Fruit fly (Drosophila melanogaster) whole organism, adult: ENCODE results near the gene CG34327.

Experiments
- CG14711 ChIP-seq: fragments of 200-800 bp; sonication (Bioruptor generic); optimal IDR thresholded peaks from 2 replicates; lab custom pipeline; 2018; ENCODE audit warnings: missing biosample characterization, mild to moderate bottlenecking, missing genetic modification characterization, moderate library complexity
- CG1620 ChIP-seq: fragments of 200-800 bp; sonication (Bioruptor generic); optimal IDR thresholded peaks from 2 replicates; lab custom pipeline; 2016; ENCODE audit warnings: missing biosample characterization, missing genetic modification characterization
- CG33017 ChIP-seq: fragments of 200-800 bp; sonication (Bioruptor generic); optimal IDR thresholded peaks from 2 replicates; lab custom pipeline; 2018; ENCODE audit warnings: missing biosample characterization, mild to moderate bottlenecking, missing genetic modification characterization, moderate library complexity
- CG5204 ChIP-seq: fragments of 200-800 bp; sonication (Bioruptor generic); optimal IDR thresholded peaks from 2 replicates; lab custom pipeline; 2016; ENCODE audit warnings: missing biosample characterization, missing genetic modification characterization
- Crg-1 ChIP-seq: fragments of 200-800 bp; sonication (Bioruptor generic); optimal IDR thresholded peaks from 2 replicates; lab custom pipeline; 2016; ENCODE audit warnings: missing biosample characterization, missing genetic modification characterization
- Mnt ChIP-seq: fragments of 200-800 bp; sonication (Bioruptor generic); optimal IDR thresholded peaks from 2 replicates; lab custom pipeline; 2016; ENCODE audit warnings: missing biosample characterization, mild to moderate bottlenecking, missing genetic modification characterization
- kay ChIP-seq: fragments of 200-800 bp; sonication (Bioruptor generic); peaks from one replicate; lab custom pipeline; 2016; ENCODE audit warnings: missing biosample characterization, missing genetic modification characterization, borderline replicate concordance
- toe ChIP-seq: fragments of 200-800 bp; sonication (Bioruptor generic); optimal IDR thresholded peaks from 2 replicates; lab custom pipeline; 2016; ENCODE audit warnings: missing biosample characterization, missing genetic modification characterization

DNA sequence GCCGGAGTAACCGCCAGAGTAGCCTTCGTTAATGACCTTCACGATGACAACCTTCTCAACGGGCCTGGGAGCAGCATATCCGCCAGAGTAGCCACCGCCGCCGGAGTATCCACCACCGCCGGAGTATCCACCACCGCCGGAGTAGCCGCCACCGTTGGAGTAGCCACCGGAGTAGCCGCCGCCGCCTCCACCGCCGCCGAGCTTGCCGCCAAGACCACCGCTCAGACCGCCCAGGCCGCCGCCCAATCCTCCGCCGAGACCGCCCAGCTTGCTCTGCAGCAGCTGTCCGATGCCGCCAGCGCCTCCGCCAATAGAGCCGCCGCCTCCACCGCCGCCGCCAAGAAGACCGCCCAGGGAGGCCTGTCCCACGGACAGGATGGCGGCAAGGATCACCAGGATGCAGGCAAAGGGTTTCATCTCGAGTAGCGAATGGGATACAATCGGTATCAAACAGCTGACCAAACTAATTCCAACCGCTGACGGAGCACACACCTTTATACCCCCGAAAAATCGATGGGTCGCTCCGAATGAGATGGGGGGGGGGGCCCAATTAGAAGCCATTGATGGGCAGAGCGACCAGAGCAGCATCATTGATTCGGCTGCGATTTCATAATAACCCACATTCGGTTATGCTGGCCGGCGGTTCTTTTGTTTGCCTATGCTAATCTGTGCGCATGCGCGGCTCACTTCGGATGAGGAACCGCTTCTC is 2.5 kb upstream of the CG34327 start:
- TF ChIP-seq Crg-1 (GFP tag; lab: Kevin White, UChicago) (no peak), CG1620 (GFP tag; lab: Kevin White, UChicago) (no peak), Mnt (GFP tag; lab: Kevin White, UChicago) (no peak), toe (GFP tag; lab: Kevin White, UChicago) (no peak), CG33017 (tag; lab: Kevin White, UChicago) (no peak), CG14711 (tag; lab: Kevin White, UChicago) (no peak), CG5204 (no peak), kay (no peak)
